Fruit fly (Drosophila melanogaster) whole organism: ENCODE data around the gene CG14657.

ENCODE experiments used
- CG8478 ChIP-seq: fragments of >200 bp; optimal IDR thresholded peaks from 2 replicates; lab custom pipeline; 2018; ENCODE audit warnings: inconsistent platforms
- EcR ChIP-seq, 2 experiments: fragments of >200 bp; optimal IDR thresholded peaks; 2 replicates each; lab custom pipeline; 2017; ENCODE audit warnings: missing biosample characterization in 2 of 2, missing genetic modification characterization in 2 of 2, missing genetic modification reagents in 2 of 2
- pan ChIP-seq: fragments of >200 bp; optimal IDR thresholded peaks from 2 replicates; lab custom pipeline; 2017
- psq ChIP-seq: fragments of >200 bp; optimal IDR thresholded peaks from 2 replicates; lab custom pipeline; 2017
- usp ChIP-seq: fragments of >200 bp; optimal IDR thresholded peaks from 2 replicates; lab custom pipeline; 2017; ENCODE audit warnings: missing biosample characterization, missing genetic modification characterization, mixed read lengths

dm6 chr3R:4780262-4780661 lies 41.0 kb downstream of the CG14657 start, which contains the start of gene CG14655:
- TF ChIP-seq pan (lab: Kevin White, UChicago) (no peak), usp (GFP tag; lab: Kevin White, UChicago) (no peak), psq (lab: Kevin White, UChicago) (no peak), CG8478 (lab: Kevin White, UChicago) (no peak), EcR (GFP tag; optimal IDR thresholded peaks at IDR 0.05; lab: Kevin White, UChicago) (no peak)
